Fruit fly (Drosophila melanogaster): ENCODE measurements around the gene CG7139.

- no peak for TF ChIP-seq usp (GFP tag; optimal IDR thresholded peaks at IDR 0.05)
- no peak for TF ChIP-seq CG8478 (optimal IDR thresholded peaks at IDR 0.05)
These were observed 10.8 kb upstream of the CG7139 start, which contains the start of gene msopa for dm6 chr3L:22082420-22082819.
